Fruit fly (Drosophila melanogaster): ENCODE measurements around the gene Ndc1.

Gene Ndc1

DNA sequence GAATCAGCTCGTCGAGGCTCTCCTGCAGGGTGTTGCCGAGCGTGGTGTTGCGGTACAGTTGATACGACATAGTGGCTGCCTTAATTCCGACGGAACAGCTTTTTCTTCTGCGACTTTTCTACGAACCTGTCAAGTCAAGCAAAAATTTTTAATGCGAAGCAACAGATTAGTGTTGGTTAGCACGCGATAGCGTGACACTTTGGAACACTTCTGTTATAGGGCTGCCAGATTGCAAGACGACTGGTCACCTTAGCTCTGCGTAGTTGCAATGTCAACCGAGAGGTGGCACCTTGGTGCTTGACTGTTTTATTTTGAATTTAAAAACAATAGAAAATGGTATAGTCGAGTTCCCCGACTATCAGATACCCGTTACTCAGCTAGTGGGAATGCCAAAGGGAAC is 33.3 kb upstream of the Ndc1 start, which contains the start of gene TfIIA-S (continued):
- TF ChIP-seq HLH54F (GFP tag; optimal IDR thresholded peaks at IDR 0.05) (peak; percentile 90), NC2β (GFP tag; optimal IDR thresholded peaks at IDR 0.05) (peak; percentile 75), CG14014 (GFP tag; IDR thresholded peaks at IDR 0.05) (no peak), CG12219 (GFP tag; optimal IDR thresholded peaks at IDR 0.05) (no peak), sqz (GFP tag; optimal IDR thresholded peaks at IDR 0.05) (no peak), Ptx1 (GFP tag; IDR thresholded peaks at IDR 0.05) (no peak), cato (GFP tag; optimal IDR thresholded peaks at IDR 0.05; ENCODE audit: borderline replicate concordance) (peak; percentile 30), sc (optimal IDR thresholded peaks at IDR 0.05) (no peak), sc (GFP tag; optimal IDR thresholded peaks at IDR 0.05) (no peak), CG14667 (GFP tag; IDR thresholded peaks at IDR 0.05) (no peak), mam (GFP tag; optimal IDR thresholded peaks at IDR 0.05) (peak; percentile 92), CG9797 (GFP tag; optimal IDR thresholded peaks at IDR 0.05) (peak; percentile 86), Sry-δ (GFP tag; optimal IDR thresholded peaks at IDR 0.05) (peak; percentile 77), knrl (GFP tag; IDR thresholded peaks at IDR 0.05; ENCODE audit: partially characterized antibody) (no peak), sna (GFP tag; IDR thresholded peaks at IDR 0.05; ENCODE audit: partially characterized antibody) (no peak), MBD-R2 (GFP tag; IDR thresholded peaks at IDR 0.05) (no peak), ash1 (GFP tag; optimal IDR thresholded peaks at IDR 0.05) (peak; percentile 67), CG2120 (GFP tag; optimal IDR thresholded peaks at IDR 0.05) (peak; percentile 91), CG15601 (tag; optimal IDR thresholded peaks at IDR 0.05) (peak; percentile 61), dimm (GFP tag; IDR thresholded peaks at IDR 0.05) (no peak), Dek (tag; optimal IDR thresholded peaks at IDR 0.05) (peak; percentile 50), CG1792 (GFP tag; optimal IDR thresholded peaks at IDR 0.05) (peak; percentile 84), H2.0 (GFP tag; IDR thresholded peaks at IDR 0.05) (no peak), CG8281 (tag; optimal IDR thresholded peaks at IDR 0.05) (no peak), CG4282 (GFP tag; optimal IDR thresholded peaks at IDR 0.05) (peak; percentile 91), CG8478 (optimal IDR thresholded peaks at IDR 0.05) (no peak), stc (GFP tag; IDR thresholded peaks at IDR 0.05) (no peak), tgo (GFP tag; IDR thresholded peaks at IDR 0.05) (no peak), eve (GFP tag; optimal IDR thresholded peaks at IDR 0.05) (no peak), Hr78 (GFP tag; optimal IDR thresholded peaks at IDR 0.05) (no peak), gcm (GFP tag; optimal IDR thresholded peaks at IDR 0.05) (no peak), CG8944 (GFP tag; optimal IDR thresholded peaks at IDR 0.05) (peak; percentile 85), klu (GFP tag; IDR thresholded peaks at IDR 0.05) (no peak), Camta (GFP tag; optimal IDR thresholded peaks at IDR 0.05) (peak; percentile 72), Vsx1 (GFP tag; optimal IDR thresholded peaks at IDR 0.05) (no peak), Mad (GFP tag; optimal IDR thresholded peaks at IDR 0.05) (peak; percentile 80), gt (GFP tag; IDR thresholded peaks at IDR 0.05) (no peak), CG16815 (GFP tag; optimal IDR thresholded peaks at IDR 0.05) (peak; percentile 64), CG10462 (GFP tag; optimal IDR thresholded peaks at IDR 0.05) (no peak), CG30403 (GFP tag; optimal IDR thresholded peaks at IDR 0.05) (peak; percentile 80), Neu2 (GFP tag; optimal IDR thresholded peaks at IDR 0.05; ENCODE audit: borderline replicate concordance) (no peak), TFAM (GFP tag; optimal IDR thresholded peaks at IDR 0.05) (no peak), CG32772 (GFP tag; IDR thresholded peaks at IDR 0.05) (no peak), az2 (GFP tag; optimal IDR thresholded peaks at IDR 0.05) (peak; percentile 65), tio (GFP tag; optimal IDR thresholded peaks at IDR 0.05) (no peak), Ravus (GFP tag; IDR thresholded peaks at IDR 0.05) (no peak), Atf-2 (GFP tag; optimal IDR thresholded peaks at IDR 0.05) (peak; percentile 75), CG14710 (tag; optimal IDR thresholded peaks at IDR 0.05) (peak; percentile 78), CG13775 (GFP tag; optimal IDR thresholded peaks at IDR 0.05) (peak; percentile 59), Elba2 (GFP tag; optimal IDR thresholded peaks at IDR 0.05) (peak; percentile 34), CG10543 (GFP tag; optimal IDR thresholded peaks at IDR 0.05) (peak; percentile 84), gfzf (GFP tag; optimal IDR thresholded peaks at IDR 0.05) (peak; percentile 67), CG5245 (GFP tag; optimal IDR thresholded peaks at IDR 0.05) (peak; percentile 71)
